Worm (Caenorhabditis elegans) whole organism, late embryonic: Measurements from ENCODE around the gene T10H4.4.
"Not testable (repeated sequence)": the region's sequence is repeated elsewhere in the genome, so short reads cannot be mapped to it uniquely, and the experiment has no call there.

Source experiments
- F13H6.1 ChIP-seq: sonication (generic microtip); optimal IDR thresholded peaks from 2 replicates; lab custom pipeline; 2016; ENCODE audit warnings: missing genetic modification characterization, missing compliant biosample characterization
- K02D7.2 ChIP-seq: sonication (generic microtip); optimal IDR thresholded peaks from 2 replicates; lab custom pipeline; 2017; ENCODE audit warnings: mild to moderate bottlenecking, missing genetic modification characterization, missing compliant biosample characterization
- Y22D7AL.16 ChIP-seq: sonication (generic microtip); optimal IDR thresholded peaks from 2 replicates; lab custom pipeline; 2016; ENCODE audit warnings: missing genetic modification characterization, missing compliant biosample characterization
- ahr-1 ChIP-seq: sonication (generic microtip); optimal IDR thresholded peaks from 2 replicates; lab custom pipeline; 2016; ENCODE audit warnings: missing genetic modification characterization, missing compliant biosample characterization
- ama-1 ChIP-seq: fragments of 150-350 bp; optimal IDR thresholded peaks from 2 replicates; lab custom pipeline; 2014
- ceh-18 ChIP-seq: sonication (generic microtip); optimal IDR thresholded peaks from 2 replicates; lab custom pipeline; 2016; ENCODE audit warnings: missing genetic modification characterization, missing compliant biosample characterization
- ceh-2 ChIP-seq: sonication (generic microtip); optimal IDR thresholded peaks from 2 replicates; lab custom pipeline; 2016; ENCODE audit warnings: missing genotype, missing genetic modification characterization, missing compliant biosample characterization
- ceh-22 ChIP-seq: sonication (generic microtip); optimal IDR thresholded peaks from 2 replicates; lab custom pipeline; 2017; ENCODE audit warnings: missing biosample characterization, missing genetic modification characterization
- ceh-30 ChIP-seq: fragments of 150-350 bp; optimal IDR thresholded peaks from 2 replicates; lab custom pipeline; 2014; ENCODE audit warnings: missing biosample characterization, missing genetic modification characterization
- ceh-31 ChIP-seq: sonication (generic microtip); optimal IDR thresholded peaks from 2 replicates; lab custom pipeline; 2016; ENCODE audit warnings: missing genetic modification characterization, missing compliant biosample characterization
- ceh-45 ChIP-seq: fragments of 200-800 bp; sonication (Bioruptor generic); IDR thresholded peaks from 2 replicates; pipeline ENCODE4 v1.3.6; 2022; ENCODE audit warnings: missing genetic modification reagents, missing genetic modification characterization, missing compliant biosample characterization
- ceh-9 ChIP-seq: sonication (generic microtip); optimal IDR thresholded peaks from 2 replicates; lab custom pipeline; 2016; ENCODE audit warnings: mild to moderate bottlenecking, missing genetic modification characterization, inconsistent platforms, missing compliant biosample characterization
- che-1 ChIP-seq: sonication (generic microtip); optimal IDR thresholded peaks from 2 replicates; lab custom pipeline; 2016; ENCODE audit warnings: mild to moderate bottlenecking, missing genetic modification characterization, missing compliant biosample characterization
- dve-1 ChIP-seq: sonication (generic microtip); optimal IDR thresholded peaks from 2 replicates; lab custom pipeline; 2017; ENCODE audit warnings: antibody characterized with exemption, mild to moderate bottlenecking, missing genetic modification characterization, missing compliant biosample characterization
- elt-2 ChIP-seq: sonication (generic microtip); optimal IDR thresholded peaks from 2 replicates; lab custom pipeline; 2016; ENCODE audit warnings: missing genetic modification reagents, missing genetic modification characterization, missing compliant biosample characterization
- elt-4 ChIP-seq: sonication (generic microtip); optimal IDR thresholded peaks from 2 replicates; lab custom pipeline; 2016; ENCODE audit warnings: missing genetic modification characterization, missing compliant biosample characterization
- ets-4 ChIP-seq: sonication (generic microtip); optimal IDR thresholded peaks from 2 replicates; lab custom pipeline; 2016; ENCODE audit warnings: missing genetic modification characterization, missing compliant biosample characterization
- fkh-6 ChIP-seq: sonication (generic microtip); optimal IDR thresholded peaks from 2 replicates; lab custom pipeline; 2016; ENCODE audit warnings: missing genetic modification characterization, missing compliant biosample characterization
- gmeb-2 ChIP-seq: sonication (generic microtip); optimal IDR thresholded peaks from 2 replicates; lab custom pipeline; 2016; ENCODE audit warnings: missing genetic modification characterization, inconsistent platforms, missing compliant biosample characterization
- hlh-15 ChIP-seq: sonication (generic microtip); optimal IDR thresholded peaks from 2 replicates; lab custom pipeline; 2016; ENCODE audit warnings: missing genetic modification characterization, missing compliant biosample characterization
- lin-11 ChIP-seq: fragments of 200-800 bp; sonication (Bioruptor generic); optimal IDR thresholded peaks from 2 replicates; lab custom pipeline; 2018; ENCODE audit warnings: mild to moderate bottlenecking, missing genetic modification characterization, missing compliant biosample characterization
- madf-2 ChIP-seq: sonication (generic microtip); optimal IDR thresholded peaks from 2 replicates; lab custom pipeline; 2017; ENCODE audit warnings: missing genetic modification characterization, missing compliant biosample characterization
- mec-3 ChIP-seq: sonication (generic microtip); optimal IDR thresholded peaks from 2 replicates; lab custom pipeline; 2016; ENCODE audit warnings: borderline replicate concordance, missing genetic modification characterization, missing compliant biosample characterization
- nhr-232 ChIP-seq: sonication (generic microtip); optimal IDR thresholded peaks from 2 replicates; lab custom pipeline; 2016; ENCODE audit warnings: missing genetic modification characterization, missing compliant biosample characterization
- pag-3 ChIP-seq: sonication (generic microtip); optimal IDR thresholded peaks from 2 replicates; lab custom pipeline; 2016; ENCODE audit warnings: missing compliant biosample characterization, missing genetic modification characterization, borderline replicate concordance
- pat-9 ChIP-seq: fragments of 200-800 bp; sonication (Bioruptor generic); optimal IDR thresholded peaks from 2 replicates; lab custom pipeline; 2018; ENCODE audit warnings: mild to moderate bottlenecking, missing genetic modification characterization, moderate library complexity, missing compliant biosample characterization
- pros-1 ChIP-seq: fragments of 150-350 bp; optimal IDR thresholded peaks from 2 replicates; lab custom pipeline; 2014; ENCODE audit warnings: missing biosample characterization, missing genetic modification reagents, missing genetic modification characterization
- rnt-1 ChIP-seq: sonication (generic microtip); optimal IDR thresholded peaks from 2 replicates; lab custom pipeline; 2016; ENCODE audit warnings: missing genetic modification characterization, missing compliant biosample characterization
- sdc-2 ChIP-seq: sonication (generic microtip); optimal IDR thresholded peaks from 2 replicates; lab custom pipeline; 2016; ENCODE audit warnings: missing genotype, missing genetic modification characterization, missing compliant biosample characterization
- tbx-2 ChIP-seq: sonication (generic microtip); optimal IDR thresholded peaks from 2 replicates; lab custom pipeline; 2016; ENCODE audit warnings: missing genetic modification characterization, missing compliant biosample characterization
- ttx-3 ChIP-seq: sonication (generic microtip); optimal IDR thresholded peaks from 2 replicates; lab custom pipeline; 2016; ENCODE audit warnings: missing genetic modification reagents, missing genetic modification characterization, missing compliant biosample characterization
- unc-3 ChIP-seq, 2 experiments: fragments of 200-800 bp in 1 of 2; sonication (Bioruptor generic) in 1 of 2; sonication (generic microtip) in 1 of 2; conservative IDR thresholded peaks in 1 of 2; optimal IDR thresholded peaks in 1 of 2; 2 replicates each; pipeline versions ENCODE4 v1.3.6 to Lab custom; 2016 to 2022; ENCODE audit warnings: missing compliant biosample characterization in 2 of 2, missing genetic modification characterization in 2 of 2, missing genetic modification reagents in 1 of 2
- unc-55 ChIP-seq: sonication (generic microtip); optimal IDR thresholded peaks from 2 replicates; lab custom pipeline; 2017; ENCODE audit warnings: missing biosample characterization, missing genetic modification reagents, missing genetic modification characterization
- unc-86 ChIP-seq: sonication (generic microtip); optimal IDR thresholded peaks from 2 replicates; lab custom pipeline; 2016; ENCODE audit warnings: missing genetic modification characterization, missing compliant biosample characterization

Gene T10H4.4

DNA sequence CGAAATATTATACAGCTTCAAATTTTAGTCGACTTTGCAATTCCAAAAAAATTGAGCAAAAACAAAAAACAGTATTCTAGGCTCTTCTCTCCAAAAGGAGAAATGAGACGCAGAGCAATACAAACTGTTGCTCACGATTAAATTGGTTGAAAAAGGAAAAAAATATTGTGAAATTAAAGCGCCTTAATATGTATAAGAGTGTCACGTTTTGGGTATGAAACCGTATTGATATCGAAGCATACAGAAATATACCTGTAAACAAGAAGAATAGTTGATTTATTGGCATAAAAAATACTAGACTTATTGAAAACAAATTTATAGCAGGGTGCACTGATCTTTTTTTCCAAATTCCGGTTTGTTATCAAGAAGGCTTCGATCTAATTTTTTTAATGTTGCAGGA lies 6.3 kb downstream of the T10H4.4 start, which contains the start of gene M01B2.13:
Gene M01B2.13 (minus strand): TSS at position 101 of the 400 bp plus-strand sequence.
- no peak for TF ChIP-seq lin-11 (tag; lab: Kevin White, UChicago)
- TF ChIP-seq sdc-2 (tag; lab: Kevin White, UChicago) = no peak
- no peak for TF ChIP-seq ttx-3
- no peak for TF ChIP-seq tbx-2 (tag; lab: Kevin White, UChicago)
- no peak for TF ChIP-seq ceh-2
- no peak for TF ChIP-seq pat-9 (tag; lab: Kevin White, UChicago)
- no peak for TF ChIP-seq F13H6.1 (tag; lab: Kevin White, UChicago)
- no peak for TF ChIP-seq elt-4 (tag; lab: Kevin White, UChicago)
- no peak for TF ChIP-seq madf-2 (tag; lab: Kevin White, UChicago)
- TF ChIP-seq ets-4 = no peak
- no peak for TF ChIP-seq mec-3 (tag; lab: Kevin White, UChicago)
- TF ChIP-seq ahr-1 (tag; lab: Kevin White, UChicago) = no peak
- no peak for TF ChIP-seq pros-1 (tag; lab: Kevin White, UChicago)
- TF ChIP-seq gmeb-2 (tag; lab: Kevin White, UChicago) = no peak
- no peak for TF ChIP-seq unc-55
- TF ChIP-seq unc-86 (tag; lab: Kevin White, UChicago) = no peak
- TF ChIP-seq ceh-22 (tag; lab: Kevin White, UChicago) = no peak
- TF ChIP-seq pag-3 = no peak
- no peak for TF ChIP-seq elt-2 (tag; lab: Kevin White, UChicago)
- TF ChIP-seq, all 69 proteins: peak for 0

DNA sequence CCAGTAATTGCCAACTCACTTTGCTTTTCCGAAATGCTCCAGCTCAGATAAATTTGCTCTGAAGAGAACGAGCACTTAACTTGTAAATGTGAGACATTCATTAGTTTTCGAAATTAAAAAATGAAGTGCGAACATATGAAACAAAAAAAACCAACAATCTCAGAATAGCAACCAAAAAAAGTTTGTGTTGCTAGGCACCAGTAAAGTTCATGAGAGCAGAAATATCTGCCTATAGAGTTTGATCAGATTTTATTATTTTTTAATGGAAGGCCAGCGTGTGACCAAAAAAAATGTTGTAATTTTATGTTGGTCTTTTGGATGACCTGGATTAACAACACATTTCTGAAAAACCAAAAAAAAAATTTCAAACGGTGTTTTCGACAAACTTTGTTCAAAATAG lies 8.0 kb downstream of the T10H4.4 start, which contains the start of gene M01B2.12:
Gene M01B2.12 (minus strand): TSS at position 101 of the 400 bp plus-strand sequence.
- TF ChIP-seq gmeb-2 (tag; lab: Kevin White, UChicago) (no peak), K02D7.2 (tag; lab: Kevin White, UChicago) (no peak), ceh-45 (GFP tag; lab: Robert Waterston, UW) (no peak)
- TF ChIP-seq, all 69 proteins: peak for 0

DNA sequence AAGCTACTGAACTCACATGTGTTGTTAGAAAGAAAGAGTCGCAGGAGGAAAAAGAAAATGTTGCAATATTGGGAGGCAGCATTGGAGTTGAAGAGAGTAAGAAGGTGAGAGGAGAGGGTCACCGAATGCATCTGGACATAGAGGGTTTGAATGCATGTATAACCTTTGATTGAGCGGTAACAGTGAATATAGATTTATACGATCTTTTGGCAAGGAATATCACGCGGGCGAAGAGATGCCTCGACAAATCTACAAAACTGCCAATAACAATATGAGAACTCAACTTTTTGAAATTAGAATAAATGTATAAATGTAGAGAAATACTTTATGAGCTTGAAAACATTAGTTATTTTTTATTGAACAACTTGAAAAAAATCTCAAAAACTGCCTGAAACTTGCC lies 9.8 kb downstream of the T10H4.4 start, which contains the start of gene M01B2.10:
Gene M01B2.10 (minus strand): TSS at position 101 of the 400 bp plus-strand sequence.
- not testable (repeated sequence) for TF ChIP-seq sdc-2 (tag; lab: Kevin White, UChicago); ceh-18; unc-55
- TF ChIP-seq, all 69 proteins: peak for 0; not testable (repeated sequence) for 69

DNA sequence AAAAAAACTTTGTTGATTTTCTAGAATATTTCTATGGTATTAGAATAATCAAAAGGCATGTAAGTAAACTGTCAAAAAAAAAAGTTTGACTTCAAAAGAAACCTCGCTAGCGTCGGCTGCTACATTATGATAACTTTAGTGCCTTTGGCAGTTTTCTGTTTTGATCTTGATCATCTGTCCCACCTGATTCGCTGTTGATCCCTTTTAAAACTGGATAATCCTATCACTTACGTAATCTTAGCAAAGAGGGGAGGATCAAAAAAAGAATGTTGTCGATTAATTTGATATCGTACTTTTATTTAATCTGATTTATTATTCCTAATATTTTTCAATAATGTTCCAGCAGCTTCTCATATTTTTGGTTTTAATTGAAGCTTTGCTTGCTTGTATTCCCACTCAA lies 12.3 kb downstream of the T10H4.4 start, which contains the start of gene M01B2.8:
Gene M01B2.8 (plus strand): TSS at position 301 of the 400 bp plus-strand sequence.
- TF ChIP-seq pat-9 (tag; lab: Kevin White, UChicago) (no peak), ceh-30 (no peak), ceh-9 (tag; lab: Kevin White, UChicago) (no peak), dve-1 (no peak)

DNA sequence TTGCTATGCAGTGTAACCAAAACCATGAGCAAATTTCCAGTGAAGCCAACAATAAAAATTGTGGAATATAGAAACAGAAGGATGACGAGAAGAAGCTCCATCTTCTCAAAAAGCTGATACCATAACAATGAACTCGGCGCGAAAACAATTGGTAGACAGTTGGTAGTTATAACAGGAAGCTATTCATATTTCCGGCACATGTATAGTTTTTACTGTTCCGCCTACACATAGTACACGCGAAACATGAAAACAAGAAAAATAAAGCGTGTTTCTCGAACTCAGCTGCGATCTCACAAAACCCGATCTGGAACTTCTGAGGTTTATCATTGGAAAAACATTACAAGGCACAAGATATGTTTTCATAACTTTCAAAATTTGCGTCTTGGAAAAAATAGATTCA lies 13.1 kb downstream of the T10H4.4 start, which contains the start of gene srsx-37:
Gene srsx-37 (minus strand): TSS at position 101 of the 400 bp plus-strand sequence.
- TF ChIP-seq unc-3 (GFP tag; conservative IDR thresholded peaks at IDR 0.05; lab: Robert Waterston, UW) (no peak), unc-3 (tag; optimal IDR thresholded peaks at IDR 0.05; lab: Kevin White, UChicago) (no peak), che-1 (tag; lab: Kevin White, UChicago) (no peak), sdc-2 (tag; lab: Kevin White, UChicago) (no peak), hlh-15 (tag; lab: Kevin White, UChicago) (no peak), Y22D7AL.16 (tag; lab: Kevin White, UChicago) (no peak), nhr-232 (tag; lab: Kevin White, UChicago) (no peak), ceh-9 (tag; lab: Kevin White, UChicago) (no peak), fkh-6 (no peak), ama-1 (no peak), rnt-1 (tag; lab: Kevin White, UChicago) (no peak), madf-2 (tag; lab: Kevin White, UChicago) (no peak), pat-9 (tag; lab: Kevin White, UChicago) (no peak), elt-2 (tag; lab: Kevin White, UChicago) (no peak), lin-11 (tag; lab: Kevin White, UChicago) (no peak), ceh-31 (tag; lab: Kevin White, UChicago) (no peak), ahr-1 (tag; lab: Kevin White, UChicago) (no peak), F13H6.1 (tag; lab: Kevin White, UChicago) (no peak)
